Fruit fly (Drosophila melanogaster): ENCODE measurements around the gene Gr22a.

The Gr22a gene

DNA sequence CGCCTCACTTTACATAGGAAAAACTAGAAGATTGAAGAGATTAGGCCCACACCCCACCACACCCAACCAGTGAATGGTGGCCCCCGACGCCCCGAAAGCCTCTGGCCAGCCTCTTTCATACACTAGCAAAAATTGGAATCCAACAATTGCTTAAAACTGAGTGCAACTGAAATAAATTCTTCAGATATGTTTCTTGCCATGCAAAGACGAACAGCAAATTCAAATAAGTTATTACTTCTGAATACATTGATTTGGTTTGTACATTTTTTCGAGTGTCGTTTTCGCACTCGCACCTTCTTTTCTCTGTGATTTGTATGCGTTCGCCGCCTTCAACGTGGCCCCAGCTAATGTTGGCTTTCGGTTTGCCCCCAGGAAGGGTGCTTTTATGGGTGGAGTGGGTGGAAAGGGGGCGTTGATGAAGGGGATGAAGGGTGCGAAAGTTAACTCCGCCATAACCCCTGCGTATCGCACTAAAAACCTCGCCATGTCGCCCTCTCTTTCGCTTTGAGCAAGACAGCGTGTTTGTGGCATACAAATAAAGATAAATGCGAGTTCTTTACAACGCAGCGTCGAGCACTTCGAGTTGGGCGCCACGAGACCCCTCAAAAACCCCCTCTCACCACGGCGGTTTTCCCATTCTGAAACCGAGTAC, 43.1 kb upstream of the Gr22a start (continued):
- TF ChIP-seq ash1 (GFP tag; optimal IDR thresholded peaks at IDR 0.05) (no peak), CG13775 (GFP tag; optimal IDR thresholded peaks at IDR 0.05) (no peak), CG11247 (GFP tag; IDR thresholded peaks at IDR 0.05) (no peak), Dp (GFP tag; optimal IDR thresholded peaks at IDR 0.05) (no peak), gce (GFP tag; IDR thresholded peaks at IDR 0.05) (no peak), CG2678 (tag; optimal IDR thresholded peaks at IDR 0.05) (peak; percentile 54), CG32772 (GFP tag; IDR thresholded peaks at IDR 0.05) (no peak), Chrac-16 (GFP tag; optimal IDR thresholded peaks at IDR 0.05) (no peak), CG2116 (GFP tag; optimal IDR thresholded peaks at IDR 0.05) (no peak), pum (GFP tag; optimal IDR thresholded peaks at IDR 0.05) (no peak), Med (GFP tag) (peak; percentile 83), CG18599 (GFP tag; optimal IDR thresholded peaks at IDR 0.05) (peak; percentile 80), CG15073 (GFP tag; optimal IDR thresholded peaks at IDR 0.05) (no peak), CG18476 (GFP tag; optimal IDR thresholded peaks at IDR 0.05) (no peak), CG7357 (GFP tag; IDR thresholded peaks at IDR 0.05) (0 out of 3 replicates have a peak, but pooled peaks have one; percentile 9), CG13123 (GFP tag; optimal IDR thresholded peaks at IDR 0.05) (no peak), vvl (GFP tag; IDR thresholded peaks at IDR 0.05) (peak; percentile 57; the same call in 1 of the 2 replicates), Hr51 (GFP tag; optimal IDR thresholded peaks at IDR 0.05) (peak in 1 of 2 experiments; percentile 41), CG1233 (GFP tag; optimal IDR thresholded peaks at IDR 0.05) (no peak), Optix (GFP tag; IDR thresholded peaks at IDR 0.05) (no peak), CG9727 (GFP tag; optimal IDR thresholded peaks at IDR 0.05) (peak; percentile 42), E2f2 (GFP tag; IDR thresholded peaks at IDR 0.05) (no peak), Hmr (GFP tag; optimal IDR thresholded peaks at IDR 0.05) (peak; percentile 71), CG2199 (GFP tag; IDR thresholded peaks at IDR 0.05) (no peak), MBD-R2 (GFP tag; IDR thresholded peaks at IDR 0.05) (no peak; the same call in 1 of the 2 replicates), CG12659 (GFP tag; optimal IDR thresholded peaks at IDR 0.05) (peak; percentile 29), tap (tag; optimal IDR thresholded peaks at IDR 0.05) (peak; percentile 29), CoRest (tag; optimal IDR thresholded peaks at IDR 0.05) (peak; percentile 42), Trl (optimal IDR thresholded peaks at IDR 0.05) (no peak), Trl (GFP tag; optimal IDR thresholded peaks at IDR 0.05) (peak; percentile 20), CG10209 (GFP tag; optimal IDR thresholded peaks at IDR 0.05) (peak; percentile 6), HmgD (GFP tag; optimal IDR thresholded peaks at IDR 0.05) (no peak), Poxn (GFP tag; IDR thresholded peaks at IDR 0.05) (0 out of 2 replicates have a peak, but pooled peaks have one; percentile 30), CG10431 (GFP tag; optimal IDR thresholded peaks at IDR 0.05) (no peak), CG12391 (tag; optimal IDR thresholded peaks at IDR 0.05) (peak; percentile 20), CG1647 (GFP tag; optimal IDR thresholded peaks at IDR 0.05) (no peak), klu (GFP tag; IDR thresholded peaks at IDR 0.05) (no peak), Hand (GFP tag; optimal IDR thresholded peaks at IDR 0.05) (peak; percentile 49), CG14667 (GFP tag; IDR thresholded peaks at IDR 0.05) (0 out of 2 replicates have a peak, but pooled peaks have one; percentile 41), vfl (GFP tag; optimal IDR thresholded peaks at IDR 0.05) (no peak), Usf (GFP tag; optimal IDR thresholded peaks at IDR 0.05) (no peak), CG5245 (GFP tag; optimal IDR thresholded peaks at IDR 0.05) (no peak), CG15514 (GFP tag; optimal IDR thresholded peaks at IDR 0.05) (peak; percentile 39), sqz (GFP tag; optimal IDR thresholded peaks at IDR 0.05) (no peak), CG14860 (GFP tag; IDR thresholded peaks at IDR 0.05; ENCODE audit: partially characterized antibody) (no peak), Nf-YA (GFP tag; IDR thresholded peaks at IDR 0.05) (no peak), zfh1 (GFP tag; IDR thresholded peaks at IDR 0.05) (0 out of 3 replicates have a peak, but pooled peaks have one; percentile 7), CG42726 (GFP tag; IDR thresholded peaks at IDR 0.05; ENCODE audit: partially characterized antibody) (no peak), CG8089 (GFP tag; optimal IDR thresholded peaks at IDR 0.05) (no peak), wek (GFP tag; optimal IDR thresholded peaks at IDR 0.05) (no peak)

Measured in whole organism, embryonic.